Fruit fly (Drosophila melanogaster) whole organism, embryonic: ENCODE measurements around the gene Sem1.

Source experiments
- Atf3 ChIP-seq: fragments of 200-800 bp; sonication (Bioruptor generic); optimal IDR thresholded peaks from 3 replicates; lab custom pipeline; 2016; ENCODE audit warnings: missing biosample characterization, missing genetic modification characterization
- CG10267 ChIP-seq: fragments of 200-800 bp; sonication (Bioruptor generic); optimal IDR thresholded peaks from 2 replicates; lab custom pipeline; 2018; ENCODE audit warnings: missing biosample characterization, mild to moderate bottlenecking, missing genetic modification characterization, moderate library complexity
- CG11504 ChIP-seq: fragments of 200-800 bp; sonication (Bioruptor generic); optimal IDR thresholded peaks from 3 replicates; lab custom pipeline; 2019; ENCODE audit warnings: missing biosample characterization, mild to moderate bottlenecking, missing genetic modification characterization, moderate library complexity
- CG12391 ChIP-seq: fragments of 200-800 bp; sonication (Bioruptor generic); optimal IDR thresholded peaks from 3 replicates; lab custom pipeline; 2018; ENCODE audit warnings: missing biosample characterization, mild to moderate bottlenecking, missing genetic modification characterization, moderate library complexity
- CG13775 ChIP-seq: fragments of 200-800 bp; sonication (Bioruptor generic); optimal IDR thresholded peaks from 3 replicates; lab custom pipeline; 2017; ENCODE audit warnings: missing biosample characterization, mild to moderate bottlenecking, missing genetic modification characterization
- CG14050 ChIP-seq: fragments of 200-800 bp; sonication (Bioruptor generic); IDR thresholded peaks from 3 replicates; pipeline ENCODE4 v1.3.6; 2022; ENCODE audit warnings: missing biosample characterization, missing genetic modification characterization
- CG1603 ChIP-seq: fragments of 200-800 bp; sonication (Bioruptor generic); optimal IDR thresholded peaks from 2 replicates; lab custom pipeline; 2019; ENCODE audit warnings: missing biosample characterization, mild to moderate bottlenecking, missing genetic modification characterization, moderate library complexity
- CG16779 ChIP-seq: fragments of 200-800 bp; sonication (Bioruptor generic); IDR thresholded peaks from 2 replicates; pipeline ENCODE4 v1.3.6; 2022; ENCODE audit warnings: missing biosample characterization, missing genetic modification characterization
- CG18011 ChIP-seq: fragments of 200-800 bp; sonication (Bioruptor generic); optimal IDR thresholded peaks from 2 replicates; lab custom pipeline; 2017; ENCODE audit warnings: missing biosample characterization, missing genetic modification characterization, mild to moderate bottlenecking, moderate library complexity, missing genotype
- CG30020 ChIP-seq: fragments of 200-800 bp; optimal IDR thresholded peaks from 2 replicates; lab custom pipeline; 2019; ENCODE audit warnings: missing biosample characterization, mild to moderate bottlenecking, missing genetic modification characterization, moderate library complexity
- CG33213 ChIP-seq: fragments of 200-800 bp; sonication (Bioruptor generic); optimal IDR thresholded peaks from 3 replicates; lab custom pipeline; 2016; ENCODE audit warnings: missing biosample characterization, missing genetic modification characterization
- CG34422 ChIP-seq: fragments of 200-800 bp; sonication (Bioruptor generic); IDR thresholded peaks from 3 replicates; pipeline ENCODE4 v1.3.6; 2022; ENCODE audit warnings: missing biosample characterization, missing genetic modification characterization
- CG4617 ChIP-seq: fragments of 200-800 bp; sonication (Bioruptor generic); optimal IDR thresholded peaks from 3 replicates; lab custom pipeline; 2016; ENCODE audit warnings: missing biosample characterization, missing genetic modification characterization, borderline replicate concordance
- CG8290 ChIP-seq, 3 experiments: fragments of 200-800 bp; sonication (Bioruptor generic); optimal IDR thresholded peaks; 2 replicates each; lab custom pipeline; 2016 to 2019; ENCODE audit warnings: missing biosample characterization in 3 of 3, missing genetic modification characterization in 3 of 3, mild to moderate bottlenecking in 2 of 3, moderate library complexity in 1 of 3
- CG8944 ChIP-seq: fragments of 200-800 bp; sonication (Bioruptor generic); optimal IDR thresholded peaks from 3 replicates; lab custom pipeline; 2016; ENCODE audit warnings: missing biosample characterization, missing genetic modification characterization
- CG9797 ChIP-seq: fragments of 200-800 bp; sonication (Bioruptor generic); optimal IDR thresholded peaks from 3 replicates; lab custom pipeline; 2018; ENCODE audit warnings: missing biosample characterization, mild to moderate bottlenecking, missing genetic modification characterization
- Dp ChIP-seq: fragments of 200-800 bp; sonication (Bioruptor generic); optimal IDR thresholded peaks from 2 replicates; lab custom pipeline; 2018; ENCODE audit warnings: missing biosample characterization, mild to moderate bottlenecking, missing genetic modification characterization, moderate library complexity
- E2f2 ChIP-seq: fragments of 200-800 bp; sonication (Bioruptor generic); IDR thresholded peaks from 2 replicates; pipeline ENCODE4 v1.3.6; 2022; ENCODE audit warnings: missing biosample characterization, missing genetic modification characterization
- Eip74EF ChIP-seq, 2 experiments: fragments of 200-800 bp in 1 of 2; fragments of >200 bp in 1 of 2; sonication (Bioruptor generic) in 1 of 2; optimal IDR thresholded peaks; 2 replicates each; lab custom pipeline; 2017 to 2019; ENCODE audit warnings: missing biosample characterization in 2 of 2, missing genetic modification characterization in 2 of 2, mild to moderate bottlenecking in 1 of 2, moderate library complexity in 1 of 2
- Gug ChIP-seq: fragments of 200-800 bp; sonication (Bioruptor generic); IDR thresholded peaks from 4 replicates; pipeline ENCODE4 v1.3.6; 2022; ENCODE audit warnings: missing biosample characterization, missing genetic modification characterization
- HmgZ ChIP-seq: fragments of 200-800 bp; sonication (Bioruptor generic); optimal IDR thresholded peaks from 2 replicates; lab custom pipeline; 2018; ENCODE audit warnings: missing biosample characterization, mild to moderate bottlenecking, missing genetic modification characterization
- Hr3 ChIP-seq: fragments of 200-800 bp; sonication (Bioruptor generic); optimal IDR thresholded peaks from 3 replicates; lab custom pipeline; 2016; ENCODE audit warnings: missing biosample characterization, missing genetic modification characterization
- MBD-R2 ChIP-seq: fragments of 200-800 bp; sonication (Bioruptor generic); IDR thresholded peaks from 2 replicates; pipeline ENCODE4 v1.3.6; 2022; ENCODE audit warnings: missing biosample characterization, missing genetic modification characterization
- Med ChIP-seq: fragments of 200-800 bp; sonication (Bioruptor generic); peaks from one replicate; lab custom pipeline; 2016; ENCODE audit warnings: missing biosample characterization, missing genetic modification characterization, mild to moderate bottlenecking, inconsistent platforms, moderate library complexity
- NFAT ChIP-seq: fragments of 200-800 bp; sonication (Bioruptor generic); IDR thresholded peaks from 2 replicates; pipeline ENCODE4 v1.3.6; 2022; ENCODE audit warnings: missing biosample characterization, missing genetic modification characterization
- Opbp ChIP-seq: fragments of 200-800 bp; sonication (Bioruptor generic); IDR thresholded peaks from 3 replicates; pipeline ENCODE4 v1.3.6; 2022; ENCODE audit warnings: missing biosample characterization, missing genetic modification characterization; ENCODE audit not compliant: partially characterized antibody
- Pdp1 ChIP-seq, 2 experiments: fragments of 200-800 bp; sonication (Bioruptor generic); optimal IDR thresholded peaks; 3 replicates each; lab custom pipeline; 2016; ENCODE audit warnings: missing biosample characterization in 2 of 2, missing genetic modification characterization in 2 of 2, mild to moderate bottlenecking in 1 of 2, moderate library complexity in 1 of 2
- Spps ChIP-seq: fragments of 200-800 bp; sonication (Bioruptor generic); optimal IDR thresholded peaks from 2 replicates; lab custom pipeline; 2018; ENCODE audit warnings: missing biosample characterization, mild to moderate bottlenecking, missing genetic modification characterization
- Sry-δ ChIP-seq: fragments of 200-800 bp; sonication (Bioruptor generic); optimal IDR thresholded peaks from 2 replicates; lab custom pipeline; 2016; ENCODE audit warnings: missing biosample characterization, missing genetic modification characterization
- YL-1 ChIP-seq: fragments of 200-800 bp; sonication (Bioruptor generic); optimal IDR thresholded peaks from 3 replicates; lab custom pipeline; 2017; ENCODE audit warnings: missing biosample characterization, mild to moderate bottlenecking, missing genetic modification characterization
- al ChIP-seq: fragments of 200-800 bp; sonication (Bioruptor generic); IDR thresholded peaks from 2 replicates; pipeline ENCODE4 v1.3.6; 2022; ENCODE audit warnings: missing biosample characterization, missing genetic modification characterization
- bigmax ChIP-seq: fragments of 200-800 bp; sonication (Bioruptor generic); optimal IDR thresholded peaks from 2 replicates; lab custom pipeline; 2018; ENCODE audit warnings: missing biosample characterization, mild to moderate bottlenecking, missing genetic modification characterization
- br ChIP-seq: fragments of >200 bp; optimal IDR thresholded peaks from 2 replicates; lab custom pipeline; 2017
- fru ChIP-seq: fragments of >200 bp; optimal IDR thresholded peaks from 2 replicates; lab custom pipeline; 2017
- gfzf ChIP-seq: fragments of 200-800 bp; sonication (Bioruptor generic); optimal IDR thresholded peaks from 2 replicates; lab custom pipeline; 2016; ENCODE audit warnings: missing biosample characterization, mild to moderate bottlenecking, missing genetic modification characterization, moderate library complexity
- hkb ChIP-seq, 2 experiments: fragments of 200-800 bp in 1 of 2; fragments of >200 bp in 1 of 2; sonication (Bioruptor generic) in 1 of 2; IDR thresholded peaks in 1 of 2; optimal IDR thresholded peaks in 1 of 2; 2 replicates each; pipeline versions ENCODE4 v1.3.6 to Lab custom; 2017 to 2022; ENCODE audit warnings: missing biosample characterization in 1 of 2, missing genetic modification characterization in 1 of 2
- knrl ChIP-seq: fragments of 200-800 bp; sonication (Bioruptor generic); IDR thresholded peaks from 3 replicates; pipeline ENCODE4 v1.3.6; 2022; ENCODE audit warnings: missing biosample characterization, missing genetic modification characterization; ENCODE audit not compliant: partially characterized antibody
- lola ChIP-seq, 3 experiments: fragments of >200 bp in 2 of 3; fragments of 200-800 bp in 1 of 3; sonication (Bioruptor generic) in 1 of 3; optimal IDR thresholded peaks; 2 replicates each; lab custom pipeline; 2017 to 2019; ENCODE audit warnings: missing biosample characterization in 3 of 3, missing genetic modification characterization in 3 of 3, mild to moderate bottlenecking in 1 of 3, moderate library complexity in 1 of 3
- nmo ChIP-seq: fragments of 200-800 bp; sonication (Bioruptor generic); optimal IDR thresholded peaks from 2 replicates; lab custom pipeline; 2018; ENCODE audit warnings: missing biosample characterization, mild to moderate bottlenecking, missing genetic modification characterization, moderate library complexity
- p53 ChIP-seq: fragments of 200-800 bp; sonication (Bioruptor generic); optimal IDR thresholded peaks from 2 replicates; lab custom pipeline; 2016; ENCODE audit warnings: missing biosample characterization, missing genetic modification characterization
- pan ChIP-seq, 4 experiments: fragments of >200 bp in 3 of 4; fragments of 200-800 bp in 1 of 4; sonication (Bioruptor generic) in 1 of 4; optimal IDR thresholded peaks in 3 of 4; IDR thresholded peaks in 1 of 4; 2 replicates each; pipeline versions ENCODE4 v1.3.6 to Lab custom; 2017 to 2022; ENCODE audit warnings: missing biosample characterization in 2 of 4, missing genetic modification characterization in 2 of 4, mixed read lengths in 1 of 4
- pita ChIP-seq: fragments of 200-800 bp; sonication (Bioruptor generic); optimal IDR thresholded peaks from 2 replicates; lab custom pipeline; 2017; ENCODE audit warnings: missing biosample characterization, mild to moderate bottlenecking, missing genetic modification characterization
- pzg ChIP-seq: fragments of 200-800 bp; sonication (Bioruptor generic); optimal IDR thresholded peaks from 3 replicates; lab custom pipeline; 2018; ENCODE audit warnings: missing biosample characterization, mild to moderate bottlenecking, missing genetic modification characterization, moderate library complexity
- row ChIP-seq: fragments of 200-800 bp; sonication (Bioruptor generic); IDR thresholded peaks from 3 replicates; pipeline ENCODE4 v1.3.6; 2022; ENCODE audit warnings: missing biosample characterization, missing genetic modification characterization
- sens ChIP-seq: fragments of 200-800 bp; sonication (Bioruptor generic); peaks from one replicate; lab custom pipeline; 2016; ENCODE audit warnings: missing biosample characterization, missing genetic modification characterization
- sr ChIP-seq: fragments of 200-800 bp; sonication (Bioruptor generic); IDR thresholded peaks from 3 replicates; pipeline ENCODE4 v1.3.6; 2022; ENCODE audit warnings: missing biosample characterization, missing genetic modification characterization
- stwl ChIP-seq: fragments of 200-800 bp; sonication (Bioruptor generic); optimal IDR thresholded peaks from 3 replicates; lab custom pipeline; 2018; ENCODE audit warnings: missing biosample characterization, mild to moderate bottlenecking, missing genetic modification characterization, moderate library complexity
- trem ChIP-seq: fragments of 200-800 bp; optimal IDR thresholded peaks from 3 replicates; lab custom pipeline; 2019; ENCODE audit warnings: missing biosample characterization, mild to moderate bottlenecking, missing genetic modification characterization, moderate library complexity
- unc-4 ChIP-seq: fragments of 200-800 bp; sonication (Bioruptor generic); IDR thresholded peaks from 2 replicates; pipeline ENCODE4 v1.3.6; 2022; ENCODE audit warnings: missing biosample characterization, missing genetic modification characterization; ENCODE audit not compliant: partially characterized antibody

Gene Sem1

DNA sequence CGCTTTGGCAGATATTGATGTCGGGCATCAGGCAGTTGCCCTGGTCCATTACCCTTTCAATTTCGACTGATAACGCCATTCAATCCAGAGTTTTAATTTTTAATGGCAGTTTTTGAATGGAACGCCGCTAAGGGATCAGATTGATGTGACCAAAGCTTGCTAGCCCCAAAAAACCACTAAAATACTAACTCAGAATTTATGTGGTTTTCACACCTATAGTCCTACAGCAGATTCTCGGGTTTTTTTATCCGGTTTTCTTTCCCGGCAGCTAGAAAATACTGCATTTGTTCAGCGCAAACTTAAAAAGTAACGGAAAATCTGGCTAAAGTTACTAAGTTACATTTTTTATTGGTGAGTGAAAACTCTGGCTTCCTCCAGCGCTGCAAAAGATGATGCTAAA lies 1.9 kb downstream of the Sem1 start, which contains the start of gene Nuf2 (continued):
- TF ChIP-seq E2f2 (GFP tag; lab: Robert Waterston, UW) (peak; percentile 89), bigmax (GFP tag; lab: Kevin White, UChicago) (peak; percentile 26), Eip74EF (GFP tag; optimal IDR thresholded peaks at IDR 0.05; lab: Kevin White, UChicago) (peak in 1 of 2 experiments; percentile 4), CG18011 (GFP tag; lab: Kevin White, UChicago) (peak; percentile 18), pita (GFP tag; lab: Kevin White, UChicago) (no peak), hkb (optimal IDR thresholded peaks at IDR 0.05; lab: Kevin White, UChicago) (peak; percentile 20), hkb (GFP tag; IDR thresholded peaks at IDR 0.05; lab: Robert Waterston, UW) (no peak), fru (lab: Kevin White, UChicago) (no peak), CG12391 (tag; lab: Kevin White, UChicago) (peak; percentile 8), Pdp1 (GFP tag; optimal IDR thresholded peaks at IDR 0.05; lab: Kevin White, UChicago) (peak in 1 of 2 experiments; percentile 24), br (lab: Kevin White, UChicago) (no peak), CG33213 (GFP tag; lab: Kevin White, UChicago) (peak; percentile 69), Gug (GFP tag; lab: Robert Waterston, UW) (no peak), Atf3 (GFP tag; lab: Kevin White, UChicago) (no peak), NFAT (GFP tag; lab: Robert Waterston, UW) (peak; percentile 8; the same call in 1 of the 2 replicates), pan (optimal IDR thresholded peaks at IDR 0.05; lab: Kevin White, UChicago) (no peak), pan (GFP tag; optimal IDR thresholded peaks at IDR 0.05 in 1 of 2, IDR thresholded peaks at IDR 0.05 in 1 of 2) (peak in 1 of 2 experiments; percentile 27), trem (tag; lab: Kevin White, UChicago) (peak; percentile 12), CG10267 (peak; percentile 15), sr (GFP tag; lab: Robert Waterston, UW) (no peak), CG11504 (peak; percentile 58), pzg (GFP tag; lab: Kevin White, UChicago) (peak; percentile 83), knrl (GFP tag; lab: Robert Waterston, UW) (peak; percentile 35; the same call in 1 of the 3 replicates), Hr3 (GFP tag; lab: Kevin White, UChicago) (no peak), gfzf (GFP tag; lab: Kevin White, UChicago) (peak; percentile 95), lola (GFP tag; optimal IDR thresholded peaks at IDR 0.05; lab: Kevin White, UChicago) (peak in 2 of 3 experiments; percentile 3 to 74), CG1603 (tag; lab: Kevin White, UChicago) (peak; percentile 78), CG16779 (GFP tag; lab: Robert Waterston, UW) (0 out of 2 replicates have a peak, but pooled peaks have one; percentile 26), CG9797 (GFP tag; lab: Kevin White, UChicago) (peak; percentile 77), p53 (GFP tag; lab: Kevin White, UChicago) (no peak), Dp (GFP tag; lab: Kevin White, UChicago) (peak; percentile 80), unc-4 (no peak), Spps (no peak), CG8944 (GFP tag; lab: Kevin White, UChicago) (no peak), Sry-δ (GFP tag; lab: Kevin White, UChicago) (peak; percentile 17), row (GFP tag; lab: Robert Waterston, UW) (peak; percentile 70), CG4617 (peak; percentile 43), MBD-R2 (peak; percentile 69), CG34422 (GFP tag; lab: Robert Waterston, UW) (no peak), al (GFP tag; lab: Robert Waterston, UW) (no peak), CG13775 (GFP tag; lab: Kevin White, UChicago) (no peak), CG8290 (GFP tag; optimal IDR thresholded peaks at IDR 0.05; lab: Kevin White, UChicago) (peak; percentile 5), CG8290 (tag; optimal IDR thresholded peaks at IDR 0.05; lab: Kevin White, UChicago) (no peak), Opbp (GFP tag; lab: Robert Waterston, UW) (peak; percentile 43; the same call in 1 of the 3 replicates), Med (GFP tag; lab: Kevin White, UChicago) (peak; percentile 67), YL-1 (GFP tag; lab: Kevin White, UChicago) (peak; percentile 17), CG30020 (tag; lab: Kevin White, UChicago) (peak; percentile 82), nmo (peak; percentile 46), CG14050 (GFP tag; lab: Robert Waterston, UW) (no peak), HmgZ (tag; lab: Kevin White, UChicago) (peak; percentile 45), sens (GFP tag; lab: Kevin White, UChicago) (peak; percentile 47), stwl (tag; lab: Kevin White, UChicago) (peak; percentile 70)
